Worm (Caenorhabditis elegans) whole organism, L4/young adult: ENCODE data around the gene sea-2.

ENCODE experiments used
- W03F9.2 ChIP-seq: fragments of 150-350 bp; optimal IDR thresholded peaks from 2 replicates; lab custom pipeline; 2014; ENCODE audit warnings: missing biosample characterization, missing genetic modification characterization
- him-1 ChIP-seq: sonication (generic microtip); optimal IDR thresholded peaks from 2 replicates; lab custom pipeline; 2016; ENCODE audit warnings: missing genotype, missing genetic modification reagents, missing genetic modification characterization, missing compliant biosample characterization

ce11 chrII:3975942-3976341 lies 25.8 kb downstream of the sea-2 start, which contains the start of gene dos-2:
- TF ChIP-seq him-1 = no peak
- no peak for TF ChIP-seq W03F9.2 (tag; lab: Kevin White, UChicago)
